Fruit fly (Drosophila melanogaster): ENCODE measurements around the gene Sol1.

- no peak for TF ChIP-seq CG8478 (optimal IDR thresholded peaks at IDR 0.05)
- no peak for TF ChIP-seq CTCF (optimal IDR thresholded peaks at IDR 0.05)
Observed at dm6 chr3R:12347659-12348058, 38.4 kb upstream of the Sol1 start.

All from S2 (cell line).